Fruit fly (Drosophila melanogaster): ENCODE data around the gene CG8892.

The CG8892 gene

dm6 chr2L:5001582-5001929 lies 20.2 kb upstream of the CG8892 start:
- TF ChIP-seq sv (GFP tag; optimal IDR thresholded peaks at IDR 0.05) (no peak), foxo (GFP tag; optimal IDR thresholded peaks at IDR 0.05) (peak in 1 of 2 experiments; percentile 34), brk (GFP tag; optimal IDR thresholded peaks at IDR 0.05) (peak; percentile 40), Hnf4 (GFP tag; optimal IDR thresholded peaks at IDR 0.05) (no peak)

- TF ChIP-seq Rel (GFP tag; optimal IDR thresholded peaks at IDR 0.05) (no peak), Rel (tag; optimal IDR thresholded peaks at IDR 0.05) (peak; percentile 13), sv (GFP tag; optimal IDR thresholded peaks at IDR 0.05) (peak; percentile 7), Dfd (GFP tag; optimal IDR thresholded peaks at IDR 0.05) (no peak), h (GFP tag; optimal IDR thresholded peaks at IDR 0.05) (no peak), foxo (GFP tag; optimal IDR thresholded peaks at IDR 0.05) (no peak), jim (GFP tag; optimal IDR thresholded peaks at IDR 0.05) (no peak), Hnf4 (GFP tag; optimal IDR thresholded peaks at IDR 0.05) (no peak), CG32264 (GFP tag; optimal IDR thresholded peaks at IDR 0.05) (no peak), Myc (optimal IDR thresholded peaks at IDR 0.05) (peak; percentile 76), HLH106 (tag; optimal IDR thresholded peaks at IDR 0.05) (no peak), N (GFP tag; optimal IDR thresholded peaks at IDR 0.05) (peak; percentile 97), GATAd (GFP tag; optimal IDR thresholded peaks at IDR 0.05) (no peak), CG9705 (GFP tag; optimal IDR thresholded peaks at IDR 0.05) (no peak), brk (GFP tag; optimal IDR thresholded peaks at IDR 0.05) (no peak), OdsH (GFP tag; optimal IDR thresholded peaks at IDR 0.05) (no peak), CrebA (GFP tag; optimal IDR thresholded peaks at IDR 0.05; ENCODE audit: borderline replicate concordance) (no peak), dsf (GFP tag; optimal IDR thresholded peaks at IDR 0.05; ENCODE audit: borderline replicate concordance) (no peak), Abd-B (GFP tag; optimal IDR thresholded peaks at IDR 0.05) (no peak), Dif (GFP tag; optimal IDR thresholded peaks at IDR 0.05; ENCODE audit: partially characterized antibody) (peak; percentile 77), tai (GFP tag; optimal IDR thresholded peaks at IDR 0.05) (no peak), lola (GFP tag; optimal IDR thresholded peaks at IDR 0.05) (peak; percentile 93), fru (GFP tag; optimal IDR thresholded peaks at IDR 0.05) (no peak), dl (GFP tag; optimal IDR thresholded peaks at IDR 0.05; ENCODE audit: insufficient read depth in 1 of 2, partially characterized antibody in 2 of 2) (no peak), dmrt93B (GFP tag; optimal IDR thresholded peaks at IDR 0.05) (no peak), Vsx2 (GFP tag; optimal IDR thresholded peaks at IDR 0.05; ENCODE audit: partially characterized antibody) (peak; percentile 23), sage (GFP tag; optimal IDR thresholded peaks at IDR 0.05) (no peak), Jra (GFP tag; optimal IDR thresholded peaks at IDR 0.05) (no peak), Sp1 (GFP tag; optimal IDR thresholded peaks at IDR 0.05) (no peak), Mio (GFP tag; optimal IDR thresholded peaks at IDR 0.05) (no peak), pan (optimal IDR thresholded peaks at IDR 0.05) (no peak), ey (GFP tag; optimal IDR thresholded peaks at IDR 0.05) (no peak), br (GFP tag; optimal IDR thresholded peaks at IDR 0.05) (no peak), Hr83 (GFP tag; optimal IDR thresholded peaks at IDR 0.05; ENCODE audit: poor library complexity, severe bottlenecking) (no peak), rgr (GFP tag; optimal IDR thresholded peaks at IDR 0.05) (no peak), Hr78 (GFP tag; optimal IDR thresholded peaks at IDR 0.05) (peak; percentile 61), usp (GFP tag; optimal IDR thresholded peaks at IDR 0.05) (no peak), woc (GFP tag; optimal IDR thresholded peaks at IDR 0.05) (no peak)
Observed at dm6 chr2L:5000919-5001581, 19.7 kb upstream of the CG8892 start.

dm6 chr2L:5000287-5000871 lies 19.0 kb upstream of the CG8892 start:
- TF ChIP-seq OdsH (GFP tag; optimal IDR thresholded peaks at IDR 0.05) (peak; percentile 88), woc (GFP tag; optimal IDR thresholded peaks at IDR 0.05) (peak; percentile 96), fru (GFP tag; optimal IDR thresholded peaks at IDR 0.05) (peak; percentile 95), brk (GFP tag; optimal IDR thresholded peaks at IDR 0.05) (peak; percentile 71), dmrt93B (GFP tag; optimal IDR thresholded peaks at IDR 0.05) (peak; percentile 73), HLH106 (tag; optimal IDR thresholded peaks at IDR 0.05) (peak; percentile 89), Sp1 (GFP tag; optimal IDR thresholded peaks at IDR 0.05) (peak; percentile 96), dsf (GFP tag; optimal IDR thresholded peaks at IDR 0.05; ENCODE audit: borderline replicate concordance) (peak; percentile 51), Dif (GFP tag; optimal IDR thresholded peaks at IDR 0.05; ENCODE audit: partially characterized antibody) (peak; percentile 21), tai (GFP tag; optimal IDR thresholded peaks at IDR 0.05) (peak; percentile 84), sage (GFP tag; optimal IDR thresholded peaks at IDR 0.05) (peak; percentile 69), dl (GFP tag; optimal IDR thresholded peaks at IDR 0.05; ENCODE audit: insufficient read depth in 1 of 2, partially characterized antibody in 2 of 2) (no peak), Jra (GFP tag; optimal IDR thresholded peaks at IDR 0.05) (peak; percentile 82), CG32264 (GFP tag; optimal IDR thresholded peaks at IDR 0.05) (peak; percentile 76), CG9705 (GFP tag; optimal IDR thresholded peaks at IDR 0.05) (peak; percentile 76), br (GFP tag; optimal IDR thresholded peaks at IDR 0.05) (peak; percentile 93), foxo (GFP tag; optimal IDR thresholded peaks at IDR 0.05) (peak; percentile 52 to 88), sv (GFP tag; optimal IDR thresholded peaks at IDR 0.05) (peak; percentile 64), Mio (GFP tag; optimal IDR thresholded peaks at IDR 0.05) (peak; percentile 6), CrebA (GFP tag; optimal IDR thresholded peaks at IDR 0.05; ENCODE audit: borderline replicate concordance) (no peak), psq (GFP tag; optimal IDR thresholded peaks at IDR 0.05) (peak; percentile 89), h (GFP tag; optimal IDR thresholded peaks at IDR 0.05) (peak; percentile 92), usp (GFP tag; optimal IDR thresholded peaks at IDR 0.05) (no peak), Myc (optimal IDR thresholded peaks at IDR 0.05) (no peak), Rel (GFP tag; optimal IDR thresholded peaks at IDR 0.05) (peak; percentile 63), Rel (tag; optimal IDR thresholded peaks at IDR 0.05) (peak; percentile 62), Abd-B (GFP tag; optimal IDR thresholded peaks at IDR 0.05) (no peak), Hnf4 (GFP tag; optimal IDR thresholded peaks at IDR 0.05) (peak; percentile 85), ey (GFP tag; optimal IDR thresholded peaks at IDR 0.05) (peak; percentile 91), rgr (GFP tag; optimal IDR thresholded peaks at IDR 0.05) (peak; percentile 85), pan (optimal IDR thresholded peaks at IDR 0.05) (no peak)
